Worm (Caenorhabditis elegans): Measurements from ENCODE around the gene ZK643.6.
A peak's percentile ranks its signal among the peaks of the same experiment; 100 is the strongest.

ZK643.6 gene

ce11 chrIII:8917879-8918381 lies 42.6 kb downstream of the ZK643.6 start, which contains the start of gene cdc-25.3:
TSS of gene cdc-25.3 (minus strand) at chrIII:8917929.
- TF ChIP-seq aly-2 (tag; optimal IDR thresholded peaks at IDR 0.05) (no peak), nhr-237 (tag; optimal IDR thresholded peaks at IDR 0.05) (no peak), mdl-1 (tag; optimal IDR thresholded peaks at IDR 0.05) (no peak), snpc-4 (tag; optimal IDR thresholded peaks at IDR 0.05) (no peak), lin-39 (tag; optimal IDR thresholded peaks at IDR 0.05) (no peak), lsy-12 (tag; optimal IDR thresholded peaks at IDR 0.05) (no peak), pha-4 (tag; optimal IDR thresholded peaks at IDR 0.05) (no peak), nhr-28 (tag; optimal IDR thresholded peaks at IDR 0.05) (no peak), jun-1 (tag; optimal IDR thresholded peaks at IDR 0.05) (no peak), tbx-2 (tag; optimal IDR thresholded peaks at IDR 0.05) (no peak)

ce11 chrIII:8913469-8913868 lies 47.1 kb downstream of the ZK643.6 start, which contains the start of gene trxr-2:
TSS of gene trxr-2 (plus strand) at chrIII:8913769.
- TF ChIP-seq egl-5 (tag; optimal IDR thresholded peaks at IDR 0.05) (no peak), lsy-12 (tag; optimal IDR thresholded peaks at IDR 0.05) (no peak), daf-12 (tag; optimal IDR thresholded peaks at IDR 0.05) (no peak), ZK546.5 (tag; optimal IDR thresholded peaks at IDR 0.05) (no peak), elt-2 (tag; optimal IDR thresholded peaks at IDR 0.05) (no peak), hmg-11 (tag; optimal IDR thresholded peaks at IDR 0.05) (no peak), aly-2 (tag; optimal IDR thresholded peaks at IDR 0.05) (no peak)

ce11 chrIII:8911598-8912194 lies 48.9 kb downstream of the ZK643.6 start, which contains the start of gene tpk-1:
TSS of gene tpk-1 (plus strand) at chrIII:8912144.
- TF ChIP-seq ama-1 (optimal IDR thresholded peaks at IDR 0.05) (peak; percentile 7), ztf-11 (tag; optimal IDR thresholded peaks at IDR 0.05) (no peak), ceh-16 (tag; optimal IDR thresholded peaks at IDR 0.05) (no peak), ceh-82 (tag; optimal IDR thresholded peaks at IDR 0.05) (no peak), nhr-25 (tag; optimal IDR thresholded peaks at IDR 0.05) (no peak)

ce11 chrIII:8910139-8910538 lies 50.4 kb downstream of the ZK643.6 start:
- TF ChIP-seq ama-1 (optimal IDR thresholded peaks at IDR 0.05) = no peak
- TF ChIP-seq nhr-11 (tag; optimal IDR thresholded peaks at IDR 0.05) = no peak
- no peak for TF ChIP-seq ztf-4 (tag; optimal IDR thresholded peaks at IDR 0.05)
- TF ChIP-seq ztf-11 (tag; optimal IDR thresholded peaks at IDR 0.05) = no peak
- TF ChIP-seq unc-62 (GFP tag; optimal IDR thresholded peaks at IDR 0.05) = no peak
- TF ChIP-seq nhr-28 (tag; optimal IDR thresholded peaks at IDR 0.05) = no peak
- no peak for TF ChIP-seq elt-3 (tag; optimal IDR thresholded peaks at IDR 0.05)
- no peak for TF ChIP-seq hmg-11 (tag; optimal IDR thresholded peaks at IDR 0.05)
- no peak for TF ChIP-seq egl-5 (tag; optimal IDR thresholded peaks at IDR 0.05)
